Fruit fly (Drosophila melanogaster) whole organism, adult: ENCODE measurements around the gene TwdlW.
A peak's percentile ranks its signal among the peaks of the same experiment; 100 is the strongest.

Experiments
- CG7101 ChIP-seq: fragments of 200-800 bp; sonication (Bioruptor generic); optimal IDR thresholded peaks from 2 replicates; lab custom pipeline; 2018; ENCODE audit warnings: missing biosample characterization, mild to moderate bottlenecking, missing genetic modification characterization, moderate library complexity
- cic ChIP-seq: fragments of 200-800 bp; sonication (Bioruptor generic); optimal IDR thresholded peaks from 2 replicates; lab custom pipeline; 2017; ENCODE audit warnings: missing biosample characterization, mild to moderate bottlenecking, missing genetic modification characterization, moderate library complexity
- kay ChIP-seq: fragments of 200-800 bp; sonication (Bioruptor generic); peaks from one replicate; lab custom pipeline; 2016; ENCODE audit warnings: missing biosample characterization, missing genetic modification characterization, borderline replicate concordance
- pad ChIP-seq: fragments of 200-800 bp; sonication (Bioruptor generic); optimal IDR thresholded peaks from 3 replicates; lab custom pipeline; 2017; ENCODE audit warnings: missing biosample characterization, missing genetic modification characterization, mild to moderate bottlenecking, moderate library complexity, missing genetic modification reagents
- tj ChIP-seq: fragments of 200-800 bp; sonication (Bioruptor generic); optimal IDR thresholded peaks from 3 replicates; lab custom pipeline; 2017; ENCODE audit warnings: missing biosample characterization, mild to moderate bottlenecking, missing genetic modification characterization, moderate library complexity

dm6 chr3R:17147647-17148244, 5.5 kb upstream of the TwdlW start:
- TF ChIP-seq cic (no peak), kay (GFP tag; lab: Kevin White, UChicago) (no peak), tj (GFP tag; lab: Kevin White, UChicago) (no peak), pad (no peak), CG7101 (tag; lab: Kevin White, UChicago) (peak; percentile 7)
